Fruit fly (Drosophila melanogaster): ENCODE data around the gene CG13066.

DNA sequence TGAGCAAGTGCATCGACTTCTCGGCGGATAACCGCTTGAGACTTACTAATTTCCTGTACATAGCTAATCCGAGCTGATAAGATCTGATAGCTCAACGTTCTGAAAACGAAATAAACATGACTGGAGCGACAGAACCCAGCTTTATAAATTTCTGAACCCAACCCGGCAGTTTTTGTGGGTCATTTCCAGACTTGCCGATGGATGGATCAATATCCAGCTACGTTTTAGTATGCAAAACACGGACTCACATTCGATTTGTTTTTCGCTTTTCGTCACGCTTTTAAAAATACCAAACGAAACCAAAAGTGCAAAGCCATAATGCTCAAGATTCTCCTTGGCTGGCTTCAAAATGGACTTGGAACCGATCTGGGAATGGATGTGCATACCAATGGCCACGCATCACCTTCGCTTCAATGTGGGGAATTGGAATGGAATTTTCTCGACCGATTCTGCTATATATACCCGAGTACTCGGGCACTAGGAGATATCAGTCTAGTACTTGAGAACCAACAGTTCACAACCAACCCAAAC lies 1.8 kb upstream of the CG13066 start, which contains the start of the genes CG34248 and CG13067:
- TF ChIP-seq CG43689 (GFP tag; IDR thresholded peaks at IDR 0.05) (no peak), MBD-R2 (GFP tag; IDR thresholded peaks at IDR 0.05) (no peak)
